Worm (Caenorhabditis elegans): ENCODE results near the gene srh-298.

- TF ChIP-seq ama-1 (optimal IDR thresholded peaks at IDR 0.05) (no peak), flt-1 (GFP tag; IDR thresholded peaks at IDR 0.05) (no peak), tbx-11 (GFP tag; IDR thresholded peaks at IDR 0.05) (no peak)
Measured at ce11 chrV:17824610-17825009, 5.9 kb downstream of the srh-298 start, which contains the start of gene srh-301.
